Worm (Caenorhabditis elegans) whole organism, L4 larva: Measurements from ENCODE around the gene C01B10.3.
"Not testable (repeated sequence)": the region's sequence is repeated elsewhere in the genome, so short reads cannot be mapped to it uniquely, and the experiment has no call there.

ENCODE experiments used
- daf-16 ChIP-seq, 3 experiments: sonication (generic microtip); optimal IDR thresholded peaks; 2 replicates each; lab custom pipeline; 2016 to 2017; ENCODE audit warnings: missing genetic modification characterization in 3 of 3, missing genetic modification reagents in 3 of 3, mild to moderate bottlenecking in 2 of 3, missing compliant biosample characterization in 2 of 3, missing biosample characterization in 1 of 3, moderate library complexity in 1 of 3
- daf-19 ChIP-seq: fragments of 200-800 bp; sonication (Bioruptor generic); conservative IDR thresholded peaks from 2 replicates; pipeline ENCODE4 v1.3.6; 2022; ENCODE audit warnings: missing genetic modification characterization, missing compliant biosample characterization
- lin-15B ChIP-seq: fragments of 150-350 bp; sonication (generic microtip); optimal IDR thresholded peaks from 3 replicates; lab custom pipeline; 2014; ENCODE audit warnings: missing biosample characterization, missing genetic modification characterization
- lin-39 ChIP-seq: fragments of 150-350 bp; optimal IDR thresholded peaks from 2 replicates; lab custom pipeline; 2014; ENCODE audit warnings: missing biosample characterization, missing genetic modification reagents, missing genetic modification characterization
- mdl-1 ChIP-seq, 2 experiments: fragments of 150-350 bp in 1 of 2; sonication (generic microtip) in 1 of 2; optimal IDR thresholded peaks; 2 replicates each; lab custom pipeline; 2014 to 2017; ENCODE audit warnings: missing biosample characterization in 2 of 2, missing genetic modification characterization in 2 of 2
- nhr-28 ChIP-seq: fragments of 150-350 bp; optimal IDR thresholded peaks from 2 replicates; lab custom pipeline; 2014; ENCODE audit warnings: missing biosample characterization, missing genetic modification characterization
- pqm-1 ChIP-seq: sonication (generic microtip); optimal IDR thresholded peaks from 2 replicates; lab custom pipeline; 2017; ENCODE audit warnings: missing biosample characterization, missing genetic modification characterization

DNA sequence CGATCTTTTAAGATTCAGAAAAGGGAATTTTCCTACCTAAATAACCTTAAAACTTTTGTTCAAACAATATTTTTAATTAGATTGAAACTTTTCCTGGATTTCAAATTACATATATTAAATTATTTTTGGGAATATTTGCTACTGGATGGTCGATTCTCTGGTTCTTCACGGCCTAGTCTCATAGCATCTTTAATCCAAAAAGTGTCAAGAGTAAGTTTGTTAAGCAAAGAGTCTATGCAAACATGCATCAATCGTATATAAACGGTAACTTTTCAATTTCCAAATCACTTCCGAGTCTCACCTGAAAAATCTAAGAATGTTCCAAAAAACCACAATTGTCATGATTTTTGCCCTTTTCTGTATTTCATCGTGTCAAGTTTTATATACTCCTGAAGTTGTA is 23.2 kb downstream of the C01B10.3 start, which contains the start of gene nspb-4:
- not testable (repeated sequence) for TF ChIP-seq lin-39 (tag; lab: Kevin White, UChicago); daf-16 (GFP tag; optimal IDR thresholded peaks at IDR 0.05; lab: Kevin White, UChicago); daf-16 (tag; optimal IDR thresholded peaks at IDR 0.05; lab: Kevin White, UChicago); mdl-1 (tag; optimal IDR thresholded peaks at IDR 0.05; lab: Kevin White, UChicago); lin-15B (tag; lab: Kevin White, UChicago); daf-19 (GFP tag; lab: Robert Waterston, UW); nhr-28 (tag; lab: Kevin White, UChicago); pqm-1 (tag; lab: Kevin White, UChicago)
